Fruit fly (Drosophila melanogaster): ENCODE measurements around the gene CG6276.

- no peak for TF ChIP-seq pan (optimal IDR thresholded peaks at IDR 0.05)
- no peak for TF ChIP-seq pan (GFP tag; optimal IDR thresholded peaks at IDR 0.05 in 1 of 2, IDR thresholded peaks at IDR 0.05 in 1 of 2)
- no peak for TF ChIP-seq CG11398 (GFP tag; optimal IDR thresholded peaks at IDR 0.05)
- no peak for TF ChIP-seq dm (GFP tag; optimal IDR thresholded peaks at IDR 0.05)
- no peak for TF ChIP-seq salm (tag; optimal IDR thresholded peaks at IDR 0.05)
- TF ChIP-seq CG1647 (GFP tag; optimal IDR thresholded peaks at IDR 0.05): no peak
- TF ChIP-seq NC2β (GFP tag; optimal IDR thresholded peaks at IDR 0.05): no peak
- 0 out of 2 replicates have a peak, but pooled peaks have one; percentile 10 for TF ChIP-seq vvl (GFP tag; IDR thresholded peaks at IDR 0.05)
- no peak for TF ChIP-seq HmgD (GFP tag; optimal IDR thresholded peaks at IDR 0.05)
- TF ChIP-seq luna (GFP tag; optimal IDR thresholded peaks at IDR 0.05): no peak
- TF ChIP-seq sqz (GFP tag; optimal IDR thresholded peaks at IDR 0.05): no peak
Observed at dm6 chr3R:15268426-15268825, 51.4 kb downstream of the CG6276 start, which contains the start of the genes CG14864 and Zip88E.

Data from whole organism, embryonic.